Fruit fly (Drosophila melanogaster) whole organism, prepupa: ENCODE results near the gene Mocs1.

ENCODE experiments used
- CG16779 ChIP-seq: fragments of 200-800 bp; sonication (Bioruptor generic); optimal IDR thresholded peaks from 3 replicates; lab custom pipeline; 2017; ENCODE audit warnings: missing biosample characterization, mild to moderate bottlenecking, missing genetic modification characterization
- CG4318 ChIP-seq: fragments of 200-800 bp; sonication (Bioruptor generic); optimal IDR thresholded peaks from 3 replicates; lab custom pipeline; 2017; ENCODE audit warnings: missing biosample characterization, mild to moderate bottlenecking, missing genetic modification characterization
- CG6792 ChIP-seq: fragments of 200-800 bp; sonication (Bioruptor generic); optimal IDR thresholded peaks from 3 replicates; lab custom pipeline; 2016; ENCODE audit warnings: missing biosample characterization, missing genetic modification characterization
- CG6854 ChIP-seq: fragments of 200-800 bp; sonication (Bioruptor generic); optimal IDR thresholded peaks from 2 replicates; lab custom pipeline; 2017; ENCODE audit warnings: missing biosample characterization, mild to moderate bottlenecking, missing genetic modification characterization
- CG8632 ChIP-seq: fragments of 200-800 bp; sonication (Bioruptor generic); optimal IDR thresholded peaks from 3 replicates; lab custom pipeline; 2016; ENCODE audit warnings: missing biosample characterization, missing genetic modification characterization
- Gug ChIP-seq: fragments of 200-800 bp; sonication (Bioruptor generic); IDR thresholded peaks from 2 replicates; pipeline ENCODE4 v1.3.6; 2022; ENCODE audit warnings: missing biosample characterization, missing genetic modification characterization
- OdsH ChIP-seq: fragments of 200-800 bp; sonication (Bioruptor generic); optimal IDR thresholded peaks from 3 replicates; lab custom pipeline; 2016; ENCODE audit warnings: missing biosample characterization, missing genetic modification characterization
- Smox ChIP-seq: fragments of 200-800 bp; sonication (Bioruptor generic); optimal IDR thresholded peaks from 3 replicates; lab custom pipeline; 2016; ENCODE audit warnings: missing biosample characterization, missing genetic modification characterization
- fd59A ChIP-seq: fragments of 200-800 bp; sonication (Bioruptor generic); optimal IDR thresholded peaks from 2 replicates; lab custom pipeline; 2017; ENCODE audit warnings: missing biosample characterization, mild to moderate bottlenecking, missing genetic modification characterization, missing genetic modification reagents
- fkh ChIP-seq: fragments of 200-800 bp; sonication (Bioruptor generic); optimal IDR thresholded peaks from 3 replicates; lab custom pipeline; 2017; ENCODE audit warnings: missing biosample characterization, mild to moderate bottlenecking, missing genetic modification characterization, moderate library complexity
- net ChIP-seq: fragments of 200-800 bp; sonication (Bioruptor generic); optimal IDR thresholded peaks from 3 replicates; lab custom pipeline; 2016; ENCODE audit warnings: missing biosample characterization, missing genetic modification characterization
- ss ChIP-seq, 2 experiments: fragments of 200-800 bp; sonication (Bioruptor generic); optimal IDR thresholded peaks; 2 replicates in 1 of 2; 3 replicates in 1 of 2; lab custom pipeline; 2017 to 2018; ENCODE audit warnings: mild to moderate bottlenecking in 2 of 2, missing biosample characterization in 2 of 2, missing genetic modification characterization in 2 of 2, moderate library complexity in 1 of 2

- TF ChIP-seq Gug (GFP tag; lab: Robert Waterston, UW) (0 out of 2 replicates have a peak, but pooled peaks have one; percentile 9), OdsH (peak; percentile 43), net (GFP tag; lab: Kevin White, UChicago) (peak; percentile 84), fkh (GFP tag; lab: Kevin White, UChicago) (no peak), CG16779 (tag; lab: Kevin White, UChicago) (peak; percentile 90), fd59A (GFP tag; lab: Kevin White, UChicago) (peak; percentile 61), CG6854 (GFP tag; lab: Kevin White, UChicago) (peak; percentile 65), CG4318 (peak; percentile 11), Smox (GFP tag; lab: Kevin White, UChicago) (peak; percentile 28), ss (GFP tag; optimal IDR thresholded peaks at IDR 0.05; lab: Kevin White, UChicago) (peak; percentile 96 to 97), CG8632 (GFP tag; lab: Kevin White, UChicago) (peak; percentile 63), CG6792 (GFP tag; lab: Kevin White, UChicago) (peak; percentile 37)
Measured at dm6 chr3L:11120419-11120958, 50.2 kb downstream of the Mocs1 start, which contains the start of the genes FoxK and mRpL2.
